Worm (Caenorhabditis elegans): ENCODE measurements around the gene unc-33.

unc-33 gene

ce11 chrIV:3515412-3516046 lies 1.2 kb upstream of the unc-33 start:
- TF ChIP-seq hmg-4 (GFP tag; optimal IDR thresholded peaks at IDR 0.05) (peak; percentile 65), tbx-37 (GFP tag; conservative IDR thresholded peaks at IDR 0.05) (no peak), ets-7 (tag; optimal IDR thresholded peaks at IDR 0.05) (no peak), tra-4 (tag; optimal IDR thresholded peaks at IDR 0.05) (no peak)

ce11 chrIV:3517582-3517981 lies 896 bp downstream of the unc-33 start:
- TF ChIP-seq flt-1 (GFP tag; IDR thresholded peaks at IDR 0.05) (no peak), hmg-4 (GFP tag; optimal IDR thresholded peaks at IDR 0.05) (no peak), ceh-13 (GFP tag; optimal IDR thresholded peaks at IDR 0.05) (no peak), tbx-37 (GFP tag; conservative IDR thresholded peaks at IDR 0.05) (no peak), scrt-1 (GFP tag; IDR thresholded peaks at IDR 0.05) (no peak), aly-1 (tag; optimal IDR thresholded peaks at IDR 0.05) (no peak), ceh-36 (tag; optimal IDR thresholded peaks at IDR 0.05) (no peak), sea-1 (GFP tag; conservative IDR thresholded peaks at IDR 0.05) (no peak), tra-4 (tag; optimal IDR thresholded peaks at IDR 0.05) (no peak), B0310.2 (tag; optimal IDR thresholded peaks at IDR 0.05) (no peak), tbx-11 (GFP tag; IDR thresholded peaks at IDR 0.05) (no peak), ama-1 (optimal IDR thresholded peaks at IDR 0.05) (no peak), hnd-1 (tag; optimal IDR thresholded peaks at IDR 0.05) (no peak), F13C5.2 (tag; optimal IDR thresholded peaks at IDR 0.05) (no peak), hmbx-1 (tag; optimal IDR thresholded peaks at IDR 0.05) (no peak)

ce11 chrIV:3519352-3519751 lies 2.7 kb downstream of the unc-33 start:
- TF ChIP-seq hnd-1 (tag; optimal IDR thresholded peaks at IDR 0.05): no peak

- no peak for TF ChIP-seq F13C5.2 (tag; optimal IDR thresholded peaks at IDR 0.05)
- no peak for TF ChIP-seq pes-1 (GFP tag; IDR thresholded peaks at IDR 0.05)
- no peak for TF ChIP-seq hmg-4 (GFP tag; optimal IDR thresholded peaks at IDR 0.05)
- no peak for TF ChIP-seq hnd-1 (tag; optimal IDR thresholded peaks at IDR 0.05)
- no peak for TF ChIP-seq ama-1 (optimal IDR thresholded peaks at IDR 0.05)
- no peak for TF ChIP-seq B0310.2 (tag; optimal IDR thresholded peaks at IDR 0.05)
- no peak for TF ChIP-seq tbx-11 (GFP tag; IDR thresholded peaks at IDR 0.05)
These were observed 3.7 kb downstream of the unc-33 start for ce11 chrIV:3520374-3520773.

- TF ChIP-seq flt-1 (GFP tag; IDR thresholded peaks at IDR 0.05) (0 out of 2 replicates have a peak, but pooled peaks have one; percentile 9), hmg-4 (GFP tag; optimal IDR thresholded peaks at IDR 0.05) (no peak), tbx-37 (GFP tag; conservative IDR thresholded peaks at IDR 0.05) (no peak)
These were observed 4.3 kb downstream of the unc-33 start for ce11 chrIV:3520957-3521356.

ce11 chrIV:3521710-3522109 lies 5.0 kb downstream of the unc-33 start:
- TF ChIP-seq ceh-36 (tag; optimal IDR thresholded peaks at IDR 0.05): peak; percentile 39
- no peak for TF ChIP-seq ets-7 (tag; optimal IDR thresholded peaks at IDR 0.05)
- 0 out of 2 replicates have a peak, but pooled peaks have one; percentile 18 for TF ChIP-seq flt-1 (GFP tag; IDR thresholded peaks at IDR 0.05)

- TF ChIP-seq scrt-1 (GFP tag; IDR thresholded peaks at IDR 0.05) (0 out of 2 replicates have a peak, but pooled peaks have one; percentile 29), tra-4 (tag; optimal IDR thresholded peaks at IDR 0.05) (no peak)
These were observed 6.7 kb downstream of the unc-33 start for ce11 chrIV:3523419-3523818.

ce11 chrIV:3524584-3525020 lies 7.9 kb downstream of the unc-33 start:
- peak; percentile 86 for TF ChIP-seq ceh-36 (tag; optimal IDR thresholded peaks at IDR 0.05)
- peak; percentile 73 for TF ChIP-seq ceh-13 (GFP tag; optimal IDR thresholded peaks at IDR 0.05)
- peak; percentile 94 for TF ChIP-seq pes-1 (GFP tag; IDR thresholded peaks at IDR 0.05)
- peak; percentile 75 for TF ChIP-seq hnd-1 (tag; optimal IDR thresholded peaks at IDR 0.05)
- peak; percentile 89 for TF ChIP-seq flt-1 (GFP tag; IDR thresholded peaks at IDR 0.05)
- peak; percentile 67 for TF ChIP-seq ets-7 (tag; optimal IDR thresholded peaks at IDR 0.05)
- peak; percentile 45 for TF ChIP-seq hmbx-1 (tag; optimal IDR thresholded peaks at IDR 0.05)
- peak; percentile 51 for TF ChIP-seq tra-4 (tag; optimal IDR thresholded peaks at IDR 0.05)
- peak; percentile 85 for TF ChIP-seq tbx-11 (GFP tag; IDR thresholded peaks at IDR 0.05)
- peak; percentile 91 for TF ChIP-seq scrt-1 (GFP tag; IDR thresholded peaks at IDR 0.05)
- peak; percentile 82 for TF ChIP-seq tbx-37 (GFP tag; conservative IDR thresholded peaks at IDR 0.05)
- TF ChIP-seq hmg-4 (GFP tag; optimal IDR thresholded peaks at IDR 0.05): peak; percentile 89
- peak; percentile 86 for TF ChIP-seq F13C5.2 (tag; optimal IDR thresholded peaks at IDR 0.05)
- peak; percentile 10 for TF ChIP-seq ama-1 (optimal IDR thresholded peaks at IDR 0.05)
- peak; percentile 92 for TF ChIP-seq aly-1 (tag; optimal IDR thresholded peaks at IDR 0.05)
- peak; percentile 85 for TF ChIP-seq B0310.2 (tag; optimal IDR thresholded peaks at IDR 0.05)
- peak; percentile 91 for TF ChIP-seq sea-1 (GFP tag; conservative IDR thresholded peaks at IDR 0.05)

ce11 chrIV:3526144-3526797 lies 9.6 kb downstream of the unc-33 start:
- TF ChIP-seq flt-1 (GFP tag; IDR thresholded peaks at IDR 0.05): no peak
- no peak for TF ChIP-seq F13C5.2 (tag; optimal IDR thresholded peaks at IDR 0.05)
- TF ChIP-seq ama-1 (optimal IDR thresholded peaks at IDR 0.05): peak; percentile 61
- no peak for TF ChIP-seq sea-1 (GFP tag; conservative IDR thresholded peaks at IDR 0.05)
- peak; percentile 29 for TF ChIP-seq B0310.2 (tag; optimal IDR thresholded peaks at IDR 0.05)
